Worm (Caenorhabditis elegans) whole organism, dauer: ENCODE data around the gene F08G2.4.
"Not testable (repeated sequence)": the region's sequence is repeated elsewhere in the genome, so short reads cannot be mapped to it uniquely, and the experiment has no call there.

ENCODE experiments used
- unc-62 ChIP-seq: sonication (generic microtip); optimal IDR thresholded peaks from 2 replicates; lab custom pipeline; 2017; ENCODE audit warnings: missing biosample characterization, missing genetic modification reagents, missing genetic modification characterization

Gene F08G2.4

DNA sequence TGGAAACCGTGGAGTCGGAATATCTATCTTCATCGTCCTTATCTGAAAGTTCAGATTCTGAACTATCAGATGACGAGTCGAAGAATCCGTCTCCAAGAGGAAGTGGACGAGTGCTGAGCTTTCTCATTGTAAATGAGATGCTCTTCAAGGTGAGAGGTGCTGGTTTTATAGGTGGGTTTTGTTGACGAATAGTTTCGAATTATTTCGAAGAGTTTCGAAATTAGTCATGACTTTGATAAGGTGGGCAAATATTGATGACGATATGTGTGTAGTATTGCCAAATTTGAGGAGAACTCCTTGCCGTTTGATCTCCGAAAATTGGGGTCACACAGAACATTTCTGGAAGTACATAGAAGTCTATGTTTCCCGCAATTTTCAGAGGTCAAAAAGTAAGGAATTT, 3.1 kb downstream of the F08G2.4 start, which contains the start of gene F08G2.5:
F08G2.5 (minus strand) TSS at position 127 of the 400 bp plus-strand sequence.
- TF ChIP-seq unc-62 (GFP tag; lab: Kevin White, UChicago): no peak

DNA sequence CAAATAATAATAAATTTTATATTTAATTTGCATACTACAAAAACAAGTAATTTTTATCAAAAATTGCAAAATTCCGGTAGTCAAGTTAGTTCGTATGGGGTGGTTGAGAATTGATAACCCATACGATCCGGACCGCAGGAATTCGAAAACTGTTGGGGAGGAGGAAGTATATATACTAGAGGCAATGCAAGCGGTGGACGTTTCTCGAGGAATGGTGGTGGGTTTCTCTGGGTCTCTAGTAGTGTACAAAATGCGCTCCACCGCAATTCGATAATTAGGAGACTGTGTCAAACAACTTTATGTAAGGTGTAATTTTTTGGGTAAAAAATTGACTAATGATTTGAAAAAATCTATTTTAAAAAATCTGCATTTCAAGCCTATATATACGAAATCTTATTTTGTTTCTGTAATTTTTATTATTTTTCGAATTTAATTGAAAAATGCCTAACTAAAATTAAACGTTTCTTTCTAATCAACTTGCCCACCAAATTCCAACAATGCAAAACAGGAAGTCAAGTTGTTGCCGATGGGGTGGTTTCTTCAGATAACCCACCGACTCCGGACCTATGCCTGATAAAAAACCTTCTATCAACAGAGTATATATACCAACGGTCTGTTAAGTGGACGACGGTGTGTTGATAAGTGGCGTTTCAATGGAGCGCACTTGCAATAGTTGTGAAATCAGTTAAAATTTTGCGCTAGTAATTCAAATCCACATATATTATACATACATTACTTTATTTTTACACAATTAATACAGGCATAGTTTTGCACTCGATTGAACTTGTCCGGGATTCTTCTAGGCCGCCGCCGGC, 4.2 kb downstream of the F08G2.4 start:
- TF ChIP-seq unc-62 (GFP tag; lab: Kevin White, UChicago): no peak

DNA sequence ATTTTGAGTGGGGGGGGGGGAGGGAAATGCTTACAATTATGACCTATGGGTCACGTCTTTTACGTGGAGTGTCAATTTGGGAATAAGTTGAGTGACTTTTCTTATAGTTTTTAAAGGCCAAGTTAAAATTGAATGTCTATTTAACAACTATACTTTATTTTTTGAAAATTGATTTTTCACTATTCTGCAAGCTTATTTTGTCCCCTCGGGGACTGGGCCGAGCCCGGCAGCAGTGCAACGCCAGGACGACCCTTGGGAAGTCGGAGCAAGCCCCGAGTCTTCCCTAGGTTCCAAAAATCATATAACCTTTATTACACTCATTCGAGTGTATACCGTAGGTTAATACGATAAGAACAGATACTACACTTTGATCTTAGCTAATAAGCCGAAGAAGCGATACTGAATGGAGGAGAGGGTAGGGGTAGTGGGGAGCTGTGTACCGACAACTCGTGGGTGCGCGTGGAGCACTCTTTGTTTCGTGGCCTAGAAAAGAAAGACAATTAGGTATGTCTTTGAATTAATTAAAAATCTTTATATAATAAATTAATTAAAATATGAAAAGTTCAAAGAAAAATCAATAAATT, 5.4 kb downstream of the F08G2.4 start, which contains the start of gene ins-37:
ins-37 (minus strand) TSS at position 384 of the 584 bp plus-strand sequence.
- not testable (repeated sequence) for TF ChIP-seq unc-62 (GFP tag; lab: Kevin White, UChicago)

ce11 chrII:13838403-13838802, 8.0 kb downstream of the F08G2.4 start:
- no peak for TF ChIP-seq unc-62 (GFP tag; lab: Kevin White, UChicago)

DNA sequence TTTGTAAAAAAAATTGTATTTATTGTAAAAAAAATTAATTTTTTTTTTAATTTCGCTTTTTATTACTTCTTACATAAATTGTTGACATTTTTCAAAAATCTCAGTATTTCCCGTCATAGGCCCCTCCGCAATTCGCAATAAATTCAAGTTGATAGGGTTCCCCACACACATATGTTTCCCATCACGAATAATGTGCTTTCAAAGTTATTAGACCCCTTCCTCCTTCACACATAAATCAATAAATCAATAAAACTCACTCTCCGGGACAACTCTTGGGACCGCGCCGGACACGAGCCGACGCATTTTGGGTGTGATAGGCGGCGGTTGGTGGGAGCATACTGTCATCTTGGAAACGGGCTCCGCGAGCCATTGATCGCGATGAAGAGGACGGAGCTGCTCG, 9.1 kb downstream of the F08G2.4 start:
- TF ChIP-seq unc-62 (GFP tag; lab: Kevin White, UChicago): no peak

ce11 chrII:13841106-13841854, 10.9 kb downstream of the F08G2.4 start, which contains the start of gene F08G2.7:
F08G2.7 (minus strand) TSS chrII:13841156.
- no peak for TF ChIP-seq unc-62 (GFP tag; lab: Kevin White, UChicago)

DNA sequence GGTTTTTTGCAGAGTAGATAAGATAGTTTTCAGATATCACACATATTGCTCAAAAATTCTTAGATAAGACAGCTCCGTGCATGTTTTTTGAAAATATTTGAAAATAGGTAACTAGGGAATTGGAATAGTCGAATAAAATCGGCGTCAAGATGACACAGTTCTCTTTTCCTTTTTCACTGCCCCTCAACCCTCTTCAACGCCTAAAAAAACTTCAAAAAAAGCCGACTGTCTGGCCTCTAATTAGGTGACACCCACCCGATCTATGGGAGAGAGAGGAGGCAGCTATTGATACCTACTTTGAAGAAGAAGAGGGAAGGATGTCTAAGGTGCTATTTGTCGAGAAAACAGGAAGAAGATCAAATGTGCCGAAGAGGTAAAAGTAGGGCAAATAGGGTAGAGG, 11.9 kb downstream of the F08G2.4 start:
- no peak for TF ChIP-seq unc-62 (GFP tag; lab: Kevin White, UChicago)

DNA sequence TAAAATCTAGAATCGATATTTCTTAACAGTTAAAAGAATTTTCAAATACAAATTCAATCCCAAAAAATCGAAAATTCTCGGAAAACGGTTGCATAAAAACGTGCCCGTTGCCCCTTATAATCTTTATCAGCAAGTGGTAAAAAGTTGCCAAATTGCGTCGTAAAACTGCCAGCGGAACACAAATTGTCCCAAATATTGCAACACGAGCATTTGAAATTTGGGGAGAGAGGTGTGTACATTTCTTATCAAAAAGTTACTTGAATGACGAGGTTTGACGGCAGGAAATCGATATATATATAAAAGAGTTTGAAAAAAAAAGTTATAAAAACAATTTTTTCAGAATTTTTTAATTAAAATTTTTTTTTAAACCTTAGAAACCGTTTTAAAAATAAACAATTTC, 15.6 kb downstream of the F08G2.4 start:
- TF ChIP-seq unc-62 (GFP tag; lab: Kevin White, UChicago): no peak

DNA sequence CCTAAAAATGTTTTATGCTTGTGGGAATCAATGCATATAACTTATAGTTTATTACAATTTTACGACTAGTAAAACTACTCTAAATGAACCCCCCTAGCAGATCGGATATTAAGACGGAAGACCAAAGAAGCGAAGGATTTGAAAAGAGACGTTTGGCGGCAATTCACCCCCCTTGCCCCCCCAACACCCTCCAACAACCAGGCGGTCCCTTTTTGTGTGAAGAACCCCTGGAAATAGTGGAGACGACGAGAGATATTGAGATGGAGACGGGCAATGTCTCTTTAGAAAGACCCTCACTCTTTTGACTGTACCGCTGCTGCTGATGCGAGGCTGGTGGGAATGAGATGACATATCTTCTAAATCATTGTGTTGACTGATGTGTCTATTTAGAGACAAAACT, 17.0 kb downstream of the F08G2.4 start:
- TF ChIP-seq unc-62 (GFP tag; lab: Kevin White, UChicago): no peak

ce11 chrII:13852004-13852403, 21.6 kb downstream of the F08G2.4 start, which contains the start of gene F08G2.8:
F08G2.8 (plus strand) TSS chrII:13852304.
- no peak for TF ChIP-seq unc-62 (GFP tag; lab: Kevin White, UChicago)

DNA sequence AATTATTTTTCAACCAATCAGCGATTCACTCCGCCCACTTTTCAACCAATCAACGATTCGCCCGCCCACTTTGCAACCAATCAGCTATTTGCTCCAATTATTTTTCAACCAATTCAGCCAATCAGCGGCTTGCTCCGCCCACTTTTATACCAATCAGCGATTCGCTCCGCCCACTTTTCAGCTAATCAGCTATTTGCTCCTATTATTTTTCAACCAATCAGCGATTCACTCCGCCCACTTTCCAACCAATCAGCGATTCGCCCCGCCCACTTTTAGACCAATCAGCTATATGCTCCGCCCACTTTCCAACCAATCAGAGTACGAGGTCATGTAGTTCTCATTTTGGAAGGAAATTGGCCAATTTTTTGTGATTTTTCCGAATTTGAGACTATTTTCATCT, 24.9 kb downstream of the F08G2.4 start:
- TF ChIP-seq unc-62 (GFP tag; lab: Kevin White, UChicago): no peak

ce11 chrII:13858352-13858751, 27.9 kb downstream of the F08G2.4 start:
- TF ChIP-seq unc-62 (GFP tag; lab: Kevin White, UChicago): no peak

DNA sequence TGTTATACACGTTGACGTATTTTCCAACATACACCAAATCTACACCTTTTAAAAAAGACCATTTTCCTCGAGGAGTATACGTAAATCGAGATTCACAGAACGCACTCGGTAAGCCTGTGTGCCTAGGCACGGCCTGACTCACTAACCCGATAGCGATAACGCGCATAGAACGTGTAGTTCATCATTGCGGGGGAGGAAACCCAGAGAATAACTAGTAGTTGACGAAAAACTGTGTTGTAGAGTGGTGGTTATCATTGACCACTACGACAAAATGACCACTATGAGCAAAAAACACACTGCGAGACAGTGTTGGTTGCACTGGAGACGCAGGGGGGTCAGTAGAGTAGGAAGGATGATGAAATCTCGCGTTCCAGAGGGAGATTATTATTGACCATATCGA, 29.4 kb downstream of the F08G2.4 start:
- TF ChIP-seq unc-62 (GFP tag; lab: Kevin White, UChicago): no peak

- no peak for TF ChIP-seq unc-62 (GFP tag; lab: Kevin White, UChicago)
Measured at ce11 chrII:13860900-13861299, 30.5 kb downstream of the F08G2.4 start.

ce11 chrII:13862453-13862852, 32.1 kb downstream of the F08G2.4 start:
- no peak for TF ChIP-seq unc-62 (GFP tag; lab: Kevin White, UChicago)
